Fruit fly (Drosophila melanogaster) whole organism, prepupa: ENCODE measurements around the gene fz2.

Experiments used
- Blimp-1 ChIP-seq: fragments of 200-800 bp; sonication (Bioruptor generic); optimal IDR thresholded peaks from 3 replicates; lab custom pipeline; 2017; ENCODE audit warnings: missing biosample characterization, missing genetic modification characterization, mild to moderate bottlenecking, moderate library complexity, missing genetic modification reagents
- CG10631 ChIP-seq: fragments of 200-800 bp; sonication (Bioruptor generic); optimal IDR thresholded peaks from 2 replicates; lab custom pipeline; 2016; ENCODE audit warnings: missing biosample characterization, missing genetic modification characterization
- CG10669 ChIP-seq: fragments of 200-800 bp; sonication (Bioruptor generic); optimal IDR thresholded peaks from 3 replicates; lab custom pipeline; 2018; ENCODE audit warnings: missing biosample characterization, mild to moderate bottlenecking, missing genetic modification characterization, moderate library complexity
- CG11762 ChIP-seq: fragments of 200-800 bp; sonication (Bioruptor generic); optimal IDR thresholded peaks from 3 replicates; lab custom pipeline; 2016; ENCODE audit warnings: missing biosample characterization, missing genetic modification characterization; ENCODE audit not compliant: insufficient read depth
- CG11902 ChIP-seq: fragments of 200-800 bp; sonication (Bioruptor generic); optimal IDR thresholded peaks from 3 replicates; lab custom pipeline; 2016; ENCODE audit warnings: missing biosample characterization, missing genetic modification characterization
- CG15336 ChIP-seq: fragments of 200-800 bp; sonication (Bioruptor generic); IDR thresholded peaks from 2 replicates; pipeline ENCODE4 v1.3.6; 2022; ENCODE audit warnings: missing biosample characterization, missing genetic modification characterization
- CG1621 ChIP-seq: fragments of 200-800 bp; sonication (Bioruptor generic); optimal IDR thresholded peaks from 3 replicates; lab custom pipeline; 2018; ENCODE audit warnings: missing biosample characterization, mild to moderate bottlenecking, missing genetic modification characterization
- CG34406 ChIP-seq: fragments of 200-800 bp; sonication (Bioruptor generic); optimal IDR thresholded peaks from 3 replicates; lab custom pipeline; 2016; ENCODE audit warnings: missing biosample characterization, missing genetic modification characterization
- CG3919 ChIP-seq: fragments of 200-800 bp; sonication (Bioruptor generic); optimal IDR thresholded peaks from 3 replicates; lab custom pipeline; 2016; ENCODE audit warnings: missing biosample characterization, missing genetic modification characterization
- CG4318 ChIP-seq: fragments of 200-800 bp; sonication (Bioruptor generic); optimal IDR thresholded peaks from 3 replicates; lab custom pipeline; 2017; ENCODE audit warnings: missing biosample characterization, mild to moderate bottlenecking, missing genetic modification characterization
- CG6163 ChIP-seq: fragments of 200-800 bp; sonication (Bioruptor generic); IDR thresholded peaks from 3 replicates; pipeline ENCODE4 v1.3.6; 2022; ENCODE audit warnings: missing biosample characterization, missing genetic modification characterization
- CG6276 ChIP-seq: fragments of 200-800 bp; sonication (Bioruptor generic); optimal IDR thresholded peaks from 2 replicates; lab custom pipeline; 2017; ENCODE audit warnings: missing biosample characterization, mild to moderate bottlenecking, missing genetic modification characterization
- CG6792 ChIP-seq: fragments of 200-800 bp; sonication (Bioruptor generic); optimal IDR thresholded peaks from 3 replicates; lab custom pipeline; 2016; ENCODE audit warnings: missing biosample characterization, missing genetic modification characterization
- CG6808 ChIP-seq: fragments of 200-800 bp; sonication (Bioruptor generic); optimal IDR thresholded peaks from 3 replicates; lab custom pipeline; 2017; ENCODE audit warnings: missing biosample characterization, missing genetic modification characterization, mild to moderate bottlenecking, moderate library complexity, missing genetic modification reagents
- CG6854 ChIP-seq: fragments of 200-800 bp; sonication (Bioruptor generic); optimal IDR thresholded peaks from 2 replicates; lab custom pipeline; 2017; ENCODE audit warnings: missing biosample characterization, mild to moderate bottlenecking, missing genetic modification characterization
- CG7368 ChIP-seq: fragments of 200-800 bp; sonication (Bioruptor generic); optimal IDR thresholded peaks from 3 replicates; lab custom pipeline; 2016; ENCODE audit warnings: missing biosample characterization, missing genetic modification characterization
- CG8119 ChIP-seq: fragments of 200-800 bp; sonication (Bioruptor generic); IDR thresholded peaks from 3 replicates; pipeline ENCODE4 v1.3.6; 2022; ENCODE audit warnings: missing biosample characterization, missing genetic modification characterization
- CG8319 ChIP-seq: fragments of 200-800 bp; sonication (Bioruptor generic); optimal IDR thresholded peaks from 3 replicates; lab custom pipeline; 2016; ENCODE audit warnings: missing biosample characterization, missing genetic modification characterization
- CG8632 ChIP-seq: fragments of 200-800 bp; sonication (Bioruptor generic); optimal IDR thresholded peaks from 3 replicates; lab custom pipeline; 2016; ENCODE audit warnings: missing biosample characterization, missing genetic modification characterization
- CG9139 ChIP-seq: fragments of 200-800 bp; sonication (Bioruptor generic); optimal IDR thresholded peaks from 3 replicates; lab custom pipeline; 2017; ENCODE audit warnings: missing biosample characterization, mild to moderate bottlenecking, missing genetic modification characterization
- Eip75B ChIP-seq: fragments of 200-800 bp; sonication (Bioruptor generic); optimal IDR thresholded peaks from 3 replicates; lab custom pipeline; 2016; ENCODE audit warnings: missing biosample characterization, missing genetic modification characterization
- Eip78C ChIP-seq: fragments of 200-800 bp; sonication (Bioruptor generic); peaks from one replicate; lab custom pipeline; 2016; ENCODE audit warnings: missing biosample characterization, missing genetic modification characterization
- Eip93F ChIP-seq: fragments of 200-800 bp; sonication (Bioruptor generic); optimal IDR thresholded peaks from 2 replicates; lab custom pipeline; 2016; ENCODE audit warnings: missing biosample characterization, mild to moderate bottlenecking, missing genetic modification characterization
- Ets96B ChIP-seq: fragments of 200-800 bp; optimal IDR thresholded peaks from 2 replicates; lab custom pipeline; 2019; ENCODE audit warnings: missing biosample characterization, mild to moderate bottlenecking, missing genetic modification characterization, moderate library complexity
- Gug ChIP-seq: fragments of 200-800 bp; sonication (Bioruptor generic); IDR thresholded peaks from 2 replicates; pipeline ENCODE4 v1.3.6; 2022; ENCODE audit warnings: missing biosample characterization, missing genetic modification characterization
- Hr39 ChIP-seq: fragments of 200-800 bp; sonication (Bioruptor generic); optimal IDR thresholded peaks from 2 replicates; lab custom pipeline; 2016; ENCODE audit warnings: missing biosample characterization, missing genetic modification characterization
- Hr4 ChIP-seq: fragments of 200-800 bp; sonication (Bioruptor generic); optimal IDR thresholded peaks from 3 replicates; lab custom pipeline; 2016; ENCODE audit warnings: missing biosample characterization, missing genetic modification characterization
- Lpt ChIP-seq: fragments of 200-800 bp; sonication (Bioruptor generic); optimal IDR thresholded peaks from 3 replicates; lab custom pipeline; 2016; ENCODE audit warnings: missing biosample characterization, missing genetic modification characterization
- Met ChIP-seq: fragments of 200-800 bp; sonication (Bioruptor generic); optimal IDR thresholded peaks from 3 replicates; lab custom pipeline; 2016; ENCODE audit warnings: missing biosample characterization, missing genetic modification characterization
- OdsH ChIP-seq: fragments of 200-800 bp; sonication (Bioruptor generic); optimal IDR thresholded peaks from 3 replicates; lab custom pipeline; 2016; ENCODE audit warnings: missing biosample characterization, missing genetic modification characterization
- Sox102F ChIP-seq: fragments of 200-800 bp; sonication (Bioruptor generic); optimal IDR thresholded peaks from 2 replicates; lab custom pipeline; 2016; ENCODE audit warnings: missing biosample characterization, mild to moderate bottlenecking, missing genetic modification characterization
- Sox14 ChIP-seq: fragments of 200-800 bp; sonication (Bioruptor generic); optimal IDR thresholded peaks from 3 replicates; lab custom pipeline; 2016; ENCODE audit warnings: missing biosample characterization, missing genetic modification characterization
- achi ChIP-seq: fragments of 200-800 bp; sonication (Bioruptor generic); optimal IDR thresholded peaks from 3 replicates; lab custom pipeline; 2016; ENCODE audit warnings: missing biosample characterization, missing genetic modification characterization
- cyc ChIP-seq: fragments of 200-800 bp; sonication (Bioruptor generic); optimal IDR thresholded peaks from 3 replicates; lab custom pipeline; 2016; ENCODE audit warnings: missing biosample characterization, missing genetic modification characterization
- dsx ChIP-seq: fragments of 200-800 bp; optimal IDR thresholded peaks from 3 replicates; lab custom pipeline; 2019; ENCODE audit warnings: missing biosample characterization, mild to moderate bottlenecking, missing genetic modification characterization, moderate library complexity; ENCODE audit not compliant: poor library complexity, severe bottlenecking
- eg ChIP-seq: fragments of 200-800 bp; sonication (Bioruptor generic); IDR thresholded peaks from 3 replicates; pipeline ENCODE4 v1.3.6; 2022; ENCODE audit warnings: missing biosample characterization, missing genetic modification characterization
- esn ChIP-seq: fragments of 200-800 bp; sonication (Bioruptor generic); optimal IDR thresholded peaks from 2 replicates; lab custom pipeline; 2016; ENCODE audit warnings: missing biosample characterization, mild to moderate bottlenecking, missing genetic modification characterization, moderate library complexity
- fd59A ChIP-seq: fragments of 200-800 bp; sonication (Bioruptor generic); optimal IDR thresholded peaks from 2 replicates; lab custom pipeline; 2017; ENCODE audit warnings: missing biosample characterization, mild to moderate bottlenecking, missing genetic modification characterization, missing genetic modification reagents
- fd85E ChIP-seq: fragments of 200-800 bp; sonication (Bioruptor generic); optimal IDR thresholded peaks from 3 replicates; lab custom pipeline; 2016; ENCODE audit warnings: missing biosample characterization, missing genetic modification characterization
- fkh ChIP-seq: fragments of 200-800 bp; sonication (Bioruptor generic); optimal IDR thresholded peaks from 3 replicates; lab custom pipeline; 2017; ENCODE audit warnings: missing biosample characterization, mild to moderate bottlenecking, missing genetic modification characterization, moderate library complexity
- lz ChIP-seq: fragments of 200-800 bp; sonication (Bioruptor generic); optimal IDR thresholded peaks from 3 replicates; lab custom pipeline; 2016; ENCODE audit warnings: missing biosample characterization, missing genetic modification characterization
- net ChIP-seq: fragments of 200-800 bp; sonication (Bioruptor generic); optimal IDR thresholded peaks from 3 replicates; lab custom pipeline; 2016; ENCODE audit warnings: missing biosample characterization, missing genetic modification characterization
- spab ChIP-seq: fragments of 200-800 bp; sonication (Bioruptor generic); optimal IDR thresholded peaks from 2 replicates; lab custom pipeline; 2017; ENCODE audit warnings: missing biosample characterization, mild to moderate bottlenecking, missing genetic modification characterization, missing genetic modification reagents
- ss ChIP-seq, 2 experiments: fragments of 200-800 bp; sonication (Bioruptor generic); optimal IDR thresholded peaks; 2 replicates in 1 of 2; 3 replicates in 1 of 2; lab custom pipeline; 2017 to 2018; ENCODE audit warnings: mild to moderate bottlenecking in 2 of 2, missing biosample characterization in 2 of 2, missing genetic modification characterization in 2 of 2, moderate library complexity in 1 of 2
- svp ChIP-seq: fragments of 200-800 bp; sonication (Bioruptor generic); peaks from one replicate; lab custom pipeline; 2016; ENCODE audit warnings: missing biosample characterization, missing genetic modification characterization
- topi ChIP-seq: fragments of 200-800 bp; sonication (Bioruptor generic); optimal IDR thresholded peaks from 3 replicates; lab custom pipeline; 2016; ENCODE audit warnings: missing biosample characterization, missing genetic modification characterization
- vri ChIP-seq: fragments of 200-800 bp; sonication (Bioruptor generic); optimal IDR thresholded peaks from 3 replicates; lab custom pipeline; 2016; ENCODE audit warnings: missing biosample characterization, mild to moderate bottlenecking, missing genetic modification characterization

The fz2 gene

dm6 chr3L:19170426-19170825, 64.7 kb downstream of the fz2 start:
- no peak for TF ChIP-seq CG11762
- TF ChIP-seq svp (GFP tag; lab: Kevin White, UChicago), result peak; percentile 73
- peak; percentile 52 for TF ChIP-seq dsx (GFP tag; lab: Kevin White, UChicago)
- TF ChIP-seq CG8632 (GFP tag; lab: Kevin White, UChicago), result peak; percentile 16
- TF ChIP-seq CG6854 (GFP tag; lab: Kevin White, UChicago), result peak; percentile 61
- TF ChIP-seq OdsH (GFP tag; lab: Kevin White, UChicago), result no peak
- TF ChIP-seq Eip93F, result peak; percentile 22
- TF ChIP-seq CG10669 (GFP tag; lab: Kevin White, UChicago), result no peak
- TF ChIP-seq Ets96B, result peak; percentile 22
- 0 out of 2 replicates have a peak, but pooled peaks have one; percentile 15 for TF ChIP-seq Gug (GFP tag; lab: Robert Waterston, UW)
- TF ChIP-seq fkh (GFP tag; lab: Kevin White, UChicago), result peak; percentile 24
- peak; percentile 51 for TF ChIP-seq CG15336 (GFP tag; lab: Robert Waterston, UW)
- TF ChIP-seq eg, result peak; percentile 45; the same call in 1 of the 3 replicates
- TF ChIP-seq CG3919, result peak; percentile 61
- TF ChIP-seq fd85E, result no peak
- TF ChIP-seq CG6163 (GFP tag; lab: Robert Waterston, UW), result peak; percentile 84
- TF ChIP-seq ss (GFP tag; optimal IDR thresholded peaks at IDR 0.05; lab: Kevin White, UChicago), result peak; percentile 32 to 48
- TF ChIP-seq CG8319, result no peak
- TF ChIP-seq esn (GFP tag; lab: Kevin White, UChicago), result peak; percentile 51
- peak; percentile 38; the same call in 2 of the 3 replicates for TF ChIP-seq CG8119
- peak; percentile 42 for TF ChIP-seq topi (GFP tag; lab: Kevin White, UChicago)
- peak; percentile 0 for TF ChIP-seq CG34406 (GFP tag; lab: Kevin White, UChicago)
- TF ChIP-seq fd59A, result no peak
- TF ChIP-seq CG6276 (GFP tag; lab: Kevin White, UChicago), result peak; percentile 4
- peak; percentile 24 for TF ChIP-seq CG7368 (GFP tag; lab: Kevin White, UChicago)
- peak; percentile 51 for TF ChIP-seq net (GFP tag; lab: Kevin White, UChicago)
- TF ChIP-seq Lpt (GFP tag; lab: Kevin White, UChicago), result peak; percentile 56
- no peak for TF ChIP-seq cyc
- peak; percentile 33 for TF ChIP-seq CG1621 (tag; lab: Kevin White, UChicago)
- no peak for TF ChIP-seq CG4318 (GFP tag; lab: Kevin White, UChicago)
- TF ChIP-seq Met (GFP tag; lab: Kevin White, UChicago), result peak; percentile 38
- peak; percentile 14 for TF ChIP-seq CG6808 (GFP tag; lab: Kevin White, UChicago)
- TF ChIP-seq Hr39, result no peak
- TF ChIP-seq vri (GFP tag; lab: Kevin White, UChicago), result peak; percentile 80
- no peak for TF ChIP-seq Blimp-1 (GFP tag; lab: Kevin White, UChicago)
- TF ChIP-seq Sox102F (GFP tag; lab: Kevin White, UChicago), result peak; percentile 73
- TF ChIP-seq CG9139, result peak; percentile 70
- TF ChIP-seq CG6792 (GFP tag; lab: Kevin White, UChicago), result no peak
- peak; percentile 29 for TF ChIP-seq Sox14 (GFP tag; lab: Kevin White, UChicago)
- TF ChIP-seq CG11902 (GFP tag; lab: Kevin White, UChicago), result no peak
- no peak for TF ChIP-seq CG10631
- TF ChIP-seq achi (GFP tag; lab: Kevin White, UChicago), result no peak
- TF ChIP-seq spab (GFP tag; lab: Kevin White, UChicago), result no peak
- peak; percentile 14 for TF ChIP-seq lz
- no peak for TF ChIP-seq Hr4
- TF ChIP-seq Eip78C (GFP tag; lab: Kevin White, UChicago), result peak; percentile 79
- peak; percentile 41 for TF ChIP-seq Eip75B (GFP tag; lab: Kevin White, UChicago)
